Fruit fly (Drosophila melanogaster): ENCODE data around the gene CG17197.

The CG17197 gene

dm6 chr3R:25754844-25755429 lies 20.2 kb downstream of the CG17197 start (continued):
- TF ChIP-seq CG11504 (tag; optimal IDR thresholded peaks at IDR 0.05): peak; percentile 28
- TF ChIP-seq slou (GFP tag; optimal IDR thresholded peaks at IDR 0.05): no peak
- TF ChIP-seq Opbp (GFP tag; IDR thresholded peaks at IDR 0.05; ENCODE audit: partially characterized antibody): no peak
- TF ChIP-seq Bdp1 (GFP tag; optimal IDR thresholded peaks at IDR 0.05): no peak
- no peak for TF ChIP-seq CG6791 (GFP tag; IDR thresholded peaks at IDR 0.05; ENCODE audit: partially characterized antibody)
- no peak for TF ChIP-seq CG16815 (GFP tag; optimal IDR thresholded peaks at IDR 0.05)
- 0 out of 2 replicates have a peak, but pooled peaks have one; percentile 15 for TF ChIP-seq CG31224 (GFP tag; IDR thresholded peaks at IDR 0.05)
- no peak for TF ChIP-seq CG1024 (GFP tag; IDR thresholded peaks at IDR 0.05)
- TF ChIP-seq Blimp-1 (GFP tag; optimal IDR thresholded peaks at IDR 0.05): no peak
- no peak for TF ChIP-seq ro (GFP tag; IDR thresholded peaks at IDR 0.05)
- no peak for TF ChIP-seq sqz (GFP tag; optimal IDR thresholded peaks at IDR 0.05)
- TF ChIP-seq mld (GFP tag; IDR thresholded peaks at IDR 0.05; ENCODE audit: partially characterized antibody): no peak
- TF ChIP-seq CG11560 (tag; IDR thresholded peaks at IDR 0.05): no peak
- TF ChIP-seq Ets65A (GFP tag): peak; percentile 51
- TF ChIP-seq aop (GFP tag; IDR thresholded peaks at IDR 0.05): no peak
- TF ChIP-seq ase (GFP tag; IDR thresholded peaks at IDR 0.05): no peak
- TF ChIP-seq CG4282 (GFP tag; optimal IDR thresholded peaks at IDR 0.05): no peak
- TF ChIP-seq zen2 (GFP tag; IDR thresholded peaks at IDR 0.05; ENCODE audit: partially characterized antibody): no peak
- TF ChIP-seq nmo (GFP tag; optimal IDR thresholded peaks at IDR 0.05): peak; percentile 64
- TF ChIP-seq rib (GFP tag; IDR thresholded peaks at IDR 0.05): no peak
- TF ChIP-seq CG6765 (GFP tag; optimal IDR thresholded peaks at IDR 0.05): no peak
- no peak for TF ChIP-seq Ets97D (GFP tag; optimal IDR thresholded peaks at IDR 0.05)
- TF ChIP-seq MTF-1 (GFP tag; optimal IDR thresholded peaks at IDR 0.05; ENCODE audit: borderline replicate concordance): no peak
- TF ChIP-seq CG8089 (GFP tag; optimal IDR thresholded peaks at IDR 0.05): no peak
- TF ChIP-seq HLH54F (GFP tag; optimal IDR thresholded peaks at IDR 0.05): no peak
- TF ChIP-seq wdn (GFP tag; IDR thresholded peaks at IDR 0.05): no peak
- no peak for TF ChIP-seq CG4328 (GFP tag; optimal IDR thresholded peaks at IDR 0.05)
- no peak for TF ChIP-seq fd102C (GFP tag; optimal IDR thresholded peaks at IDR 0.05)
- peak; percentile 38; the same call in 1 of the 2 replicates for TF ChIP-seq vvl (GFP tag; IDR thresholded peaks at IDR 0.05)
- TF ChIP-seq sob (GFP tag; IDR thresholded peaks at IDR 0.05): no peak
- TF ChIP-seq CG32767 (GFP tag; IDR thresholded peaks at IDR 0.05): no peak
- 0 out of 2 replicates have a peak, but pooled peaks have one; percentile 25 for TF ChIP-seq CG6689 (GFP tag; IDR thresholded peaks at IDR 0.05)
- no peak for TF ChIP-seq Fer1 (GFP tag; optimal IDR thresholded peaks at IDR 0.05)
- TF ChIP-seq CG2199 (GFP tag; IDR thresholded peaks at IDR 0.05): no peak
- TF ChIP-seq CG8359 (GFP tag; optimal IDR thresholded peaks at IDR 0.05; ENCODE audit: borderline replicate concordance): no peak
- peak; percentile 13 for TF ChIP-seq CG15269 (tag; optimal IDR thresholded peaks at IDR 0.05)
- no peak for TF ChIP-seq kah (GFP tag; optimal IDR thresholded peaks at IDR 0.05)
- 0 out of 2 replicates have a peak, but pooled peaks have one; percentile 18 for TF ChIP-seq CG7372 (GFP tag; IDR thresholded peaks at IDR 0.05)
- TF ChIP-seq ac (GFP tag; optimal IDR thresholded peaks at IDR 0.05): no peak
- TF ChIP-seq CG10147 (GFP tag; optimal IDR thresholded peaks at IDR 0.05): no peak
- TF ChIP-seq CG12071 (GFP tag; optimal IDR thresholded peaks at IDR 0.05): no peak
- TF ChIP-seq ems (GFP tag; optimal IDR thresholded peaks at IDR 0.05): no peak
- TF ChIP-seq gro (GFP tag; optimal IDR thresholded peaks at IDR 0.05): no peak
- no peak for TF ChIP-seq Eip74EF (GFP tag; optimal IDR thresholded peaks at IDR 0.05)
- TF ChIP-seq CG34376 (GFP tag; optimal IDR thresholded peaks at IDR 0.05): no peak
- TF ChIP-seq Deaf1 (tag; optimal IDR thresholded peaks at IDR 0.05): no peak
- no peak for TF ChIP-seq CG3065 (GFP tag; optimal IDR thresholded peaks at IDR 0.05)
- no peak for TF ChIP-seq luna (GFP tag; optimal IDR thresholded peaks at IDR 0.05)
- TF ChIP-seq ci (GFP tag; IDR thresholded peaks at IDR 0.05): no peak
- no peak for TF ChIP-seq CG15073 (GFP tag; optimal IDR thresholded peaks at IDR 0.05)
- no peak for TF ChIP-seq Hr3 (GFP tag; optimal IDR thresholded peaks at IDR 0.05)

Data from whole organism, embryonic.